Worm (Caenorhabditis elegans) whole organism, L1 larva: ENCODE data around the gene eng-1.

Experiments
- C04F5.9 ChIP-seq: sonication (generic microtip); optimal IDR thresholded peaks from 2 replicates; lab custom pipeline; 2016; ENCODE audit warnings: missing genetic modification characterization, missing compliant biosample characterization
- C16A3.4 ChIP-seq: fragments of 150-350 bp; optimal IDR thresholded peaks from 2 replicates; lab custom pipeline; 2014; ENCODE audit warnings: missing biosample characterization, missing genetic modification characterization
- C34B4.2 ChIP-seq: sonication (generic microtip); optimal IDR thresholded peaks from 2 replicates; lab custom pipeline; 2017; ENCODE audit warnings: mild to moderate bottlenecking, missing genetic modification characterization, missing compliant biosample characterization
- F16B12.6 ChIP-seq: fragments of 150-350 bp; optimal IDR thresholded peaks from 2 replicates; lab custom pipeline; 2014; ENCODE audit warnings: missing biosample characterization, missing genetic modification characterization
- aha-1 ChIP-seq: fragments of 150-350 bp; optimal IDR thresholded peaks from 2 replicates; lab custom pipeline; 2014; ENCODE audit warnings: missing biosample characterization, missing genetic modification characterization
- alr-1 ChIP-seq: fragments of 200-800 bp; sonication (Bioruptor generic); optimal IDR thresholded peaks from 2 replicates; lab custom pipeline; 2018; ENCODE audit warnings: borderline replicate concordance, mild to moderate bottlenecking, missing genetic modification characterization, missing compliant biosample characterization
- aly-2 ChIP-seq: fragments of 150-350 bp; optimal IDR thresholded peaks from 2 replicates; lab custom pipeline; 2014; ENCODE audit warnings: missing biosample characterization, missing genetic modification characterization
- ama-1 ChIP-seq: fragments of 150-350 bp; optimal IDR thresholded peaks from 2 replicates; lab custom pipeline; 2014
- blmp-1 ChIP-seq: fragments of 150-350 bp; optimal IDR thresholded peaks from 2 replicates; lab custom pipeline; 2014; ENCODE audit warnings: missing biosample characterization, missing genetic modification characterization
- ceh-63 ChIP-seq: fragments of 200-800 bp; sonication (Bioruptor generic); optimal IDR thresholded peaks from 2 replicates; lab custom pipeline; 2018; ENCODE audit warnings: mild to moderate bottlenecking, missing genetic modification characterization, missing compliant biosample characterization
- ceh-8 ChIP-seq: fragments of 200-800 bp; sonication (Bioruptor generic); optimal IDR thresholded peaks from 2 replicates; lab custom pipeline; 2018; ENCODE audit warnings: mild to moderate bottlenecking, missing genetic modification characterization, moderate library complexity, missing compliant biosample characterization
- ceh-82 ChIP-seq, 3 experiments: fragments of 150-350 bp in 1 of 3; sonication (generic microtip) in 2 of 3; optimal IDR thresholded peaks; 2 replicates each; lab custom pipeline; 2014 to 2017; ENCODE audit warnings: missing biosample characterization in 3 of 3, missing genetic modification characterization in 3 of 3
- ceh-88 ChIP-seq: fragments of 200-800 bp; sonication (Bioruptor generic); IDR thresholded peaks from 2 replicates; pipeline ENCODE4 v1.3.6; 2022; ENCODE audit warnings: missing genetic modification characterization, missing compliant biosample characterization
- ces-1 ChIP-seq: fragments of 150-350 bp; optimal IDR thresholded peaks from 2 replicates; lab custom pipeline; 2014; ENCODE audit warnings: missing biosample characterization, missing genetic modification reagents, missing genetic modification characterization
- efl-1 ChIP-seq, 4 experiments: fragments of 150-350 bp; optimal IDR thresholded peaks in 3 of 4; peaks in 1 of 4; 1 replicate in 1 of 4; 2 replicates in 3 of 4; lab custom pipeline; 2014; ENCODE audit warnings: missing biosample characterization in 2 of 4, missing genetic modification characterization in 2 of 4, missing genetic modification reagents in 2 of 4
- efl-3 ChIP-seq: fragments of 200-800 bp; sonication (Bioruptor generic); optimal IDR thresholded peaks from 2 replicates; lab custom pipeline; 2018; ENCODE audit warnings: mild to moderate bottlenecking, missing genetic modification characterization, missing compliant biosample characterization
- egl-13 ChIP-seq: sonication (generic microtip); optimal IDR thresholded peaks from 2 replicates; lab custom pipeline; 2016; ENCODE audit warnings: missing genotype, missing genetic modification reagents, missing genetic modification characterization, missing compliant biosample characterization
- elt-2 ChIP-seq: sonication (generic microtip); optimal IDR thresholded peaks from 2 replicates; lab custom pipeline; 2016; ENCODE audit warnings: missing genetic modification characterization, mild to moderate bottlenecking, inconsistent platforms, missing compliant biosample characterization, missing genetic modification reagents
- ets-5 ChIP-seq: fragments of 200-800 bp; sonication (Bioruptor generic); IDR thresholded peaks from 2 replicates; pipeline ENCODE4 v1.3.6; 2022; ENCODE audit warnings: missing genetic modification characterization, missing compliant biosample characterization
- fkh-4 ChIP-seq: sonication (generic microtip); optimal IDR thresholded peaks from 2 replicates; lab custom pipeline; 2016; ENCODE audit warnings: missing compliant biosample characterization, missing genetic modification characterization, borderline replicate concordance
- fkh-8 ChIP-seq: sonication (generic microtip); optimal IDR thresholded peaks from 2 replicates; lab custom pipeline; 2016; ENCODE audit warnings: mild to moderate bottlenecking, missing genetic modification characterization, missing compliant biosample characterization
- fos-1 ChIP-seq: fragments of 150-350 bp; optimal IDR thresholded peaks from 2 replicates; lab custom pipeline; 2014; ENCODE audit warnings: missing biosample characterization, missing genetic modification characterization
- hlh-4 ChIP-seq: sonication (generic microtip); optimal IDR thresholded peaks from 2 replicates; lab custom pipeline; 2016; ENCODE audit warnings: mild to moderate bottlenecking, missing genetic modification characterization, missing compliant biosample characterization
- jun-1 ChIP-seq: fragments of 150-350 bp; optimal IDR thresholded peaks from 2 replicates; lab custom pipeline; 2014; ENCODE audit warnings: missing biosample characterization, missing genetic modification reagents, missing genetic modification characterization
- lin-13 ChIP-seq: fragments of 150-350 bp; optimal IDR thresholded peaks from 2 replicates; lab custom pipeline; 2014; ENCODE audit warnings: missing biosample characterization, missing genetic modification reagents, missing genetic modification characterization
- lin-14 ChIP-seq: fragments of 200-800 bp; sonication (Bioruptor generic); optimal IDR thresholded peaks from 2 replicates; lab custom pipeline; 2018; ENCODE audit warnings: mild to moderate bottlenecking, missing genetic modification characterization, moderate library complexity, missing compliant biosample characterization
- lin-35 ChIP-seq, 2 experiments: fragments of 150-350 bp; optimal IDR thresholded peaks; 2 replicates each; lab custom pipeline; 2014; ENCODE audit warnings: missing biosample characterization in 2 of 2, missing genetic modification characterization in 2 of 2, missing genetic modification reagents in 2 of 2
- lsy-2 ChIP-seq, 2 experiments: fragments of 150-350 bp; optimal IDR thresholded peaks; 2 replicates each; lab custom pipeline; 2014; ENCODE audit warnings: missing biosample characterization in 2 of 2, missing genetic modification characterization in 2 of 2
- mab-9 ChIP-seq: fragments of 200-800 bp; sonication (Bioruptor generic); IDR thresholded peaks from 2 replicates; pipeline ENCODE4 v1.3.6; 2022; ENCODE audit warnings: missing genetic modification reagents, missing genetic modification characterization, missing compliant biosample characterization
- mdl-1 ChIP-seq, 2 experiments: fragments of 150-350 bp; optimal IDR thresholded peaks; 2 replicates each; lab custom pipeline; 2014 to 2017; ENCODE audit warnings: missing biosample characterization in 2 of 2, missing genetic modification characterization in 2 of 2, inconsistent platforms in 1 of 2
- nhr-11 ChIP-seq: fragments of 150-350 bp; optimal IDR thresholded peaks from 2 replicates; lab custom pipeline; 2014; ENCODE audit warnings: missing biosample characterization, missing genetic modification characterization
- nhr-19 ChIP-seq: fragments of 200-800 bp; sonication (Bioruptor generic); conservative IDR thresholded peaks from 2 replicates; pipeline ENCODE4 v1.3.6; 2022; ENCODE audit warnings: missing genetic modification characterization, missing compliant biosample characterization
- nhr-20 ChIP-seq: sonication (generic microtip); optimal IDR thresholded peaks from 2 replicates; lab custom pipeline; 2016; ENCODE audit warnings: mild to moderate bottlenecking, missing genetic modification characterization, missing compliant biosample characterization
- nhr-237 ChIP-seq: fragments of 150-350 bp; optimal IDR thresholded peaks from 2 replicates; lab custom pipeline; 2014; ENCODE audit warnings: missing biosample characterization, missing genetic modification characterization
- nhr-28 ChIP-seq: fragments of 150-350 bp; optimal IDR thresholded peaks from 2 replicates; lab custom pipeline; 2014; ENCODE audit warnings: missing biosample characterization, missing genetic modification characterization
- nhr-71 ChIP-seq: sonication (generic microtip); optimal IDR thresholded peaks from 2 replicates; lab custom pipeline; 2016; ENCODE audit warnings: mild to moderate bottlenecking, missing genetic modification characterization, moderate library complexity, missing compliant biosample characterization
- nhr-76 ChIP-seq: sonication (generic microtip); optimal IDR thresholded peaks from 2 replicates; lab custom pipeline; 2017; ENCODE audit warnings: missing biosample characterization, missing genetic modification characterization
- nhr-77 ChIP-seq: fragments of 150-350 bp; optimal IDR thresholded peaks from 2 replicates; lab custom pipeline; 2014; ENCODE audit warnings: missing biosample characterization, missing genetic modification characterization
- nhr-90 ChIP-seq: sonication (generic microtip); optimal IDR thresholded peaks from 2 replicates; lab custom pipeline; 2016; ENCODE audit warnings: mild to moderate bottlenecking, missing genetic modification characterization, missing compliant biosample characterization; ENCODE audit not compliant: poor library complexity
- sup-37 ChIP-seq: fragments of 200-800 bp; sonication (Bioruptor generic); optimal IDR thresholded peaks from 2 replicates; lab custom pipeline; 2018; ENCODE audit warnings: mild to moderate bottlenecking, missing genetic modification characterization, missing compliant biosample characterization
- swsn-7 ChIP-seq: sonication (generic microtip); optimal IDR thresholded peaks from 2 replicates; lab custom pipeline; 2016; ENCODE audit warnings: missing genetic modification characterization, missing compliant biosample characterization
- unc-30 ChIP-seq: sonication (generic microtip); optimal IDR thresholded peaks from 2 replicates; lab custom pipeline; 2017; ENCODE audit warnings: missing biosample characterization, missing genetic modification characterization
- unc-98 ChIP-seq: fragments of 200-800 bp; sonication (Bioruptor generic); IDR thresholded peaks from 2 replicates; pipeline ENCODE4 v1.3.6; 2022; ENCODE audit warnings: missing genetic modification characterization, missing compliant biosample characterization
- ztf-11 ChIP-seq, 2 experiments: sonication (generic microtip); optimal IDR thresholded peaks; 2 replicates each; lab custom pipeline; 2016 to 2017; ENCODE audit warnings: missing genetic modification characterization in 2 of 2, missing biosample characterization in 1 of 2, missing compliant biosample characterization in 1 of 2
- ztf-4 ChIP-seq: fragments of 150-350 bp; optimal IDR thresholded peaks from 2 replicates; lab custom pipeline; 2014; ENCODE audit warnings: missing biosample characterization, missing genetic modification characterization

eng-1 gene

ce11 chrIII:5871760-5872159 lies 3.5 kb upstream of the eng-1 start, which contains the start of the genes F01F1.11 and F01F1.3 (continued):
- peak; percentile 86 for TF ChIP-seq C04F5.9 (tag; lab: Kevin White, UChicago)
- peak; percentile 43 for TF ChIP-seq nhr-11
- TF ChIP-seq ceh-63: no peak
- TF ChIP-seq ceh-8 (GFP tag; lab: Kevin White, UChicago): peak; percentile 84
- no peak for TF ChIP-seq ets-5 (GFP tag; lab: Robert Waterston, UW)
- peak; percentile 51 for TF ChIP-seq aly-2
- TF ChIP-seq mdl-1 (tag; optimal IDR thresholded peaks at IDR 0.05; lab: Kevin White, UChicago): peak in 1 of 2 experiments; percentile 57
- peak; percentile 72 for TF ChIP-seq jun-1
- no peak for TF ChIP-seq nhr-28 (tag; lab: Kevin White, UChicago)
- TF ChIP-seq efl-1 (optimal IDR thresholded peaks at IDR 0.05; lab: Kevin White, UChicago): peak; percentile 97 to 98
- TF ChIP-seq efl-1 (GFP tag; optimal IDR thresholded peaks at IDR 0.05 in 1 of 2; lab: Kevin White, UChicago): peak; percentile 96 to 100
- TF ChIP-seq blmp-1 (tag; lab: Kevin White, UChicago): peak; percentile 81
- no peak for TF ChIP-seq nhr-237 (tag; lab: Kevin White, UChicago)
- TF ChIP-seq ztf-4: no peak
- peak; percentile 19; the same call in 1 of the 2 replicates for TF ChIP-seq unc-98 (GFP tag; lab: Robert Waterston, UW)
- TF ChIP-seq fkh-4 (tag; lab: Kevin White, UChicago): peak; percentile 81
- no peak for TF ChIP-seq nhr-76 (tag; lab: Kevin White, UChicago)
- TF ChIP-seq ceh-88 (GFP tag; lab: Robert Waterston, UW): no peak
- peak; percentile 90 for TF ChIP-seq egl-13
- TF ChIP-seq nhr-71 (tag; lab: Kevin White, UChicago): peak; percentile 92
- peak; percentile 89 for TF ChIP-seq nhr-20
- no peak for TF ChIP-seq unc-30 (tag; lab: Kevin White, UChicago)
- peak; percentile 69 to 82 (median 79) for TF ChIP-seq ceh-82 (tag; optimal IDR thresholded peaks at IDR 0.05; lab: Kevin White, UChicago)
- TF ChIP-seq nhr-19 (GFP tag; lab: Robert Waterston, UW): peak; percentile 89
- no peak for TF ChIP-seq ama-1 (lab: Kevin White, UChicago)
- peak; percentile 83 for TF ChIP-seq lin-13 (GFP tag; lab: Kevin White, UChicago)
- peak in 1 of 2 experiments; percentile 95 for TF ChIP-seq ztf-11 (tag; optimal IDR thresholded peaks at IDR 0.05; lab: Kevin White, UChicago)
- peak; percentile 57 for TF ChIP-seq fos-1
- peak; percentile 89 for TF ChIP-seq swsn-7 (tag; lab: Kevin White, UChicago)
- peak; percentile 64 for TF ChIP-seq mab-9 (GFP tag; lab: Robert Waterston, UW)
- peak; percentile 81 for TF ChIP-seq C16A3.4 (tag; lab: Kevin White, UChicago)
- TF ChIP-seq hlh-4 (tag; lab: Kevin White, UChicago): peak; percentile 50
- peak; percentile 83 for TF ChIP-seq fkh-8
- TF ChIP-seq lsy-2 (tag; optimal IDR thresholded peaks at IDR 0.05; lab: Kevin White, UChicago): peak; percentile 84 to 88
- TF ChIP-seq C34B4.2: no peak
- peak; percentile 92 for TF ChIP-seq nhr-90 (tag; lab: Kevin White, UChicago)
- peak; percentile 48 for TF ChIP-seq efl-3
- TF ChIP-seq, all 84 proteins: peak for 58

ce11 chrIII:5869429-5869828 lies 1.1 kb upstream of the eng-1 start, which contains the start of gene F01F1.15:
TSS of gene F01F1.15 (minus strand) at chrIII:5869529.
- no peak for TF ChIP-seq nhr-77
- no peak for TF ChIP-seq mab-9 (GFP tag; lab: Robert Waterston, UW)
- no peak for TF ChIP-seq lin-14 (GFP tag; lab: Kevin White, UChicago)
- no peak for TF ChIP-seq nhr-90 (tag; lab: Kevin White, UChicago)
- TF ChIP-seq ztf-4: no peak
- no peak for TF ChIP-seq unc-98 (GFP tag; lab: Robert Waterston, UW)
- no peak for TF ChIP-seq lin-35 (GFP tag; optimal IDR thresholded peaks at IDR 0.05; lab: Kevin White, UChicago)
- TF ChIP-seq nhr-19 (GFP tag; lab: Robert Waterston, UW): no peak
- TF ChIP-seq swsn-7 (tag; lab: Kevin White, UChicago): no peak
- no peak for TF ChIP-seq alr-1 (tag; lab: Kevin White, UChicago)
- TF ChIP-seq aha-1 (tag; lab: Kevin White, UChicago): no peak
- no peak for TF ChIP-seq elt-2 (tag; lab: Kevin White, UChicago)
- no peak for TF ChIP-seq F16B12.6 (tag; lab: Kevin White, UChicago)
- TF ChIP-seq ces-1 (GFP tag; lab: Kevin White, UChicago): no peak
- TF ChIP-seq fkh-8: no peak
- no peak for TF ChIP-seq sup-37 (GFP tag; lab: Kevin White, UChicago)
- no peak for TF ChIP-seq jun-1
- TF ChIP-seq aly-2: no peak
